Worm (Caenorhabditis elegans) whole organism, midembryonic: ENCODE results near the gene ugt-1.

Source experiments
- klf-2 ChIP-seq: fragments of 200-800 bp; sonication (Bioruptor generic); conservative IDR thresholded peaks from 2 replicates; pipeline ENCODE4 v1.3.6; 2022; ENCODE audit warnings: missing genetic modification reagents, missing genetic modification characterization, missing compliant biosample characterization
- med-1 ChIP-seq: sonication (generic microtip); optimal IDR thresholded peaks from 2 replicates; lab custom pipeline; 2017; ENCODE audit warnings: missing genetic modification characterization, mild to moderate bottlenecking, missing compliant biosample characterization, antibody characterized with exemption, missing genetic modification reagents; ENCODE audit not compliant: insufficient read depth
- ref-1 ChIP-seq: fragments of 200-800 bp; sonication (Bioruptor generic); conservative IDR thresholded peaks from 2 replicates; pipeline ENCODE4 v1.3.6; 2022; ENCODE audit warnings: missing genetic modification reagents, missing genetic modification characterization, missing compliant biosample characterization
- tab-1 ChIP-seq: fragments of 200-800 bp; sonication (Bioruptor generic); IDR thresholded peaks from 2 replicates; pipeline ENCODE4 v1.3.6; 2022; ENCODE audit warnings: missing genetic modification characterization, missing compliant biosample characterization
- ztf-23 ChIP-seq: fragments of 200-800 bp; sonication (Bioruptor generic); IDR thresholded peaks from 2 replicates; pipeline ENCODE4 v1.3.6; 2022; ENCODE audit warnings: missing genetic modification reagents, missing genetic modification characterization, missing compliant biosample characterization

DNA sequence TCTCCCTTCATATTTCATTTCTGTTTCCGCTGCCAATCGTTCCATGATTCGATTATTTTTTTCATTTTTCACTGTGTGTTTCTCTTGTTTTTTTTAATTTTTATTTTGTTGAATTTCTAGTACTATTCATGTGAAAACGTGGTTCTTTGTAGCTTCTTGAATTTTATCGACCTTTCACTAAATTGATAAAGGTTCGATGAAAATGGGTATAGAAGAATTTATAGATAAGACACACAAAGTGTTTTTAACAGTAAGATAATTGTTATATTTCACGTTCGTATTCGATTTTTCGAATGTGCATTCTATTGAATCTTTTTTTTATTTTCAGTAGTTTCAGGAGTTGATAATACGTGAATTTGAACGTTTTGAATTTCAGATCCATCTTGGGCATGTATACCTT, 23.5 kb upstream of the ugt-1 start, which contains the start of gene ugt-49:
- TF ChIP-seq klf-2 (GFP tag; lab: Robert Waterston, UW) (no peak), tab-1 (GFP tag; lab: Robert Waterston, UW) (no peak), med-1 (GFP tag; lab: Kevin White, UChicago) (no peak), ref-1 (GFP tag; lab: Robert Waterston, UW) (no peak), ztf-23 (GFP tag; lab: Robert Waterston, UW) (no peak)
